Worm (Caenorhabditis elegans): ENCODE results near the gene glt-6.

The glt-6 gene

ce11 chrIV:7549844-7550243, 46.4 kb downstream of the glt-6 start:
- TF ChIP-seq ztf-4 (tag; optimal IDR thresholded peaks at IDR 0.05) (no peak), fkh-10 (GFP tag; optimal IDR thresholded peaks at IDR 0.05) (no peak), elt-2 (tag; optimal IDR thresholded peaks at IDR 0.05) (peak; percentile 70), pqm-1 (tag; optimal IDR thresholded peaks at IDR 0.05) (peak; percentile 68), skn-1 (tag; optimal IDR thresholded peaks at IDR 0.05) (peak; percentile 71), pha-4 (tag; optimal IDR thresholded peaks at IDR 0.05) (peak; percentile 54), lin-39 (tag; optimal IDR thresholded peaks at IDR 0.05) (peak; percentile 54), nhr-77 (tag; optimal IDR thresholded peaks at IDR 0.05) (no peak), egl-27 (tag; optimal IDR thresholded peaks at IDR 0.05) (peak; percentile 47), unc-39 (tag; optimal IDR thresholded peaks at IDR 0.05) (no peak), ceh-28 (tag; optimal IDR thresholded peaks at IDR 0.05) (no peak), nhr-23 (tag; optimal IDR thresholded peaks at IDR 0.05) (peak; percentile 27), ama-1 (optimal IDR thresholded peaks at IDR 0.05) (no peak), lin-15B (tag; optimal IDR thresholded peaks at IDR 0.05) (peak; percentile 66), tbx-2 (tag; optimal IDR thresholded peaks at IDR 0.05) (no peak), nfya-1 (tag; optimal IDR thresholded peaks at IDR 0.05; ENCODE audit: insufficient read depth) (peak; percentile 57), nhr-25 (tag; optimal IDR thresholded peaks at IDR 0.05) (no peak)

DNA sequence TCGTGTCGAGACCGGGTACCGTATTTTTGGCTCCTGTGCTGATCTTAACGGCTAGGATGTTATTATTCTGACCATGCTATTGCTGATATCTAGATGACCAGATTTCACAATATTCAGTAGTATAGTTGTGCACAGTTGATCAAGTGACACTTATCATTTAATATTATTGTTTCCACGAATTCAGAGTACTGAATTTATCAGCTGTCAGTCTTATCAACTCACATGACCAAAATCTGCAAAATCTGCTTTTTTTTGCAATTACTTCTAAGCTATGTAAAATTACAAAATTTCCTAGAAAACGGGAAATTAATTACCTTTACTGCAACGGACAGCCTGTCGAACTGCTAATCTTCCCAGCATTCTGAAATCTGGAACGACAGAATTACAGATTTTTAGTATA, 47.0 kb downstream of the glt-6 start, which contains the start of gene pam-1:
Gene pam-1 (minus strand): TSS at position 368 of the 400 bp plus-strand sequence.
- TF ChIP-seq elt-1 (tag; optimal IDR thresholded peaks at IDR 0.05) (no peak), pqm-1 (tag; optimal IDR thresholded peaks at IDR 0.05) (peak; percentile 45)

DNA sequence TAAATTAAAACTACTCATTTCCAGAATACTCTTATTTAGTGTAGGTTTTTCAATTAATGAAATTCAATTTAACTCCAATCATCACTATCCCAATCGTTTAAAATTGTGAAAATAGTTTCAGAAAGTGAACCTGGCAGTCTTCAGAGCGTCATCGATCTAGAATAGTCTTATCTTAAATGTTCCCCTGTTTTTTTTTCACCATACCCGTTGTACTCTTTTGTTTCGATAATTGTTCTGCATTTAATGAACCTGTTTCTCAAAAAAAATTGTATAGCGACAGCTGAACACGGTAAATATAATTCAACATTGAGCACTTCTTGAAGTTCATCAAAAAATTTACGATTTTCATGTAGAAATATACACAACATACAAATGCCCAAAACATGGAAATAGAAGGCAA, 47.8 kb downstream of the glt-6 start:
- TF ChIP-seq nfya-1 (tag; optimal IDR thresholded peaks at IDR 0.05; ENCODE audit: insufficient read depth) (no peak), nhr-43 (tag; optimal IDR thresholded peaks at IDR 0.05; ENCODE audit: poor library complexity, severe bottlenecking) (peak; percentile 38), elt-2 (tag; optimal IDR thresholded peaks at IDR 0.05) (peak; percentile 9), ceh-9 (tag; optimal IDR thresholded peaks at IDR 0.05) (no peak), nhr-23 (tag; optimal IDR thresholded peaks at IDR 0.05) (no peak)

DNA sequence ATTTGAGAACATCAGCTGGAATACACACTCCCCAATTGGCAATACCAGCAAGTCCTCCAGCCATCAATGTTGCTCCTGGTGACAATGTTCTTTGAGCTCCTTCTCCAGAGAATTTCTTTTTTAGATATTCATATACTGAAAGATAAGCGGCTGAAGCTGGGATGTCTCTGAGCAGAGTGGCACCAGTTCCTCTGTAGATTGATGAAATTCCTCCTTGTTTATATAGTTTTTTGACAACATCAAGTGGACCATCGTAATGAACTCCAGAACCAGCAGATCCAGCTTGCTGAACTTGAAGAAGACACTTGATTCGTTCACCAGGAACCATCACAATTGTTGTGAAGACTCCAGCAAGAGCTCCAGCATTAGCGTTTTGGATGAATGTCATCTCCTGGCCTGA, 48.7 kb downstream of the glt-6 start:
- TF ChIP-seq jun-1 (tag; optimal IDR thresholded peaks at IDR 0.05), result no peak

DNA sequence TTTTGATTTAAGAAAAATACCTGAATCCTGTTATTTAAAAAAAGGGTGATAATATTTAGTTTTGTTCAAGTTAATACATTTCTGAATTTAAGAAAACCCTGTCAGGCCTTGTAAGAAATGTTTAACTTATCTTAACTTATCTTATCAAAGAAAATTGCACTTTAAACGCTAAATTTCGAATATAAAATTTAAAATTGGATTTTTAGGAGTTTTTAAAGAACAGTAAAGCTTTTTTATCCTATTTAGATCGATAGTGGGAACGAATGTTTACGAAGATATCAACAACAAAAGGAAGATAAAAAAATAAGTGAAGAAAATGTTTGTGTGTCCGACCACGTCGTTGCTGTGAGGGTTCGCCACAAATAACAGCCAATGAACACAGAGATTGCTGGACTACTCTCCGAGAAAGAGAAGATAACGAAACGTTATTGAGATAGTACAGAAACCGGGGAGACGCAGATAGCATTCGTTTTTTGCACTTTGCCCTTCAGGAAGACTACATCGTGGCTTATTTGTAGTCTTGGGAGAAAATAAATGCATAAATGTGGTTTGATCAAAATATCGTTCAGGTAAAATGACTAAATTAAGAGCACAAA, 49.6 kb downstream of the glt-6 start, which contains the start of gene dif-1:
Gene dif-1 (minus strand): TSS at position 51 of the 596 bp plus-strand sequence.
- TF ChIP-seq snpc-4 (tag; optimal IDR thresholded peaks at IDR 0.05) (peak; percentile 41), lin-15B (tag; optimal IDR thresholded peaks at IDR 0.05) (no peak), nhr-76 (tag; optimal IDR thresholded peaks at IDR 0.05) (no peak), pha-4 (tag; optimal IDR thresholded peaks at IDR 0.05) (peak; percentile 55), elt-2 (tag; optimal IDR thresholded peaks at IDR 0.05) (peak; percentile 83), ama-1 (optimal IDR thresholded peaks at IDR 0.05) (peak; percentile 59), jun-1 (tag; optimal IDR thresholded peaks at IDR 0.05) (peak; percentile 65), unc-62 (GFP tag; optimal IDR thresholded peaks at IDR 0.05) (no peak), ceh-28 (tag; optimal IDR thresholded peaks at IDR 0.05) (peak; percentile 26), pqm-1 (tag; optimal IDR thresholded peaks at IDR 0.05) (peak; percentile 70), skn-1 (tag; optimal IDR thresholded peaks at IDR 0.05) (peak; percentile 21), nhr-23 (tag; optimal IDR thresholded peaks at IDR 0.05) (no peak), nfya-1 (tag; optimal IDR thresholded peaks at IDR 0.05; ENCODE audit: insufficient read depth) (peak; percentile 93)

ce11 chrIV:7554351-7554750, 50.9 kb downstream of the glt-6 start, which contains the start of gene F49E8.6:
TSS of gene F49E8.6 (minus strand) at chrIV:7554667.
- TF ChIP-seq pha-4 (tag; optimal IDR thresholded peaks at IDR 0.05) (peak; percentile 57), zag-1 (tag; optimal IDR thresholded peaks at IDR 0.05) (no peak), nfya-1 (tag; optimal IDR thresholded peaks at IDR 0.05; ENCODE audit: insufficient read depth) (peak; percentile 6)

Data from whole organism, L3 larva.